Worm (Caenorhabditis elegans): ENCODE data around the gene srh-38.

ce11 chrV:2903227-2903626 lies 19.3 kb downstream of the srh-38 start, which contains the start of gene C31B8.7:
- no peak for TF ChIP-seq madf-3 (GFP tag; IDR thresholded peaks at IDR 0.05)
- no peak for TF ChIP-seq ztf-26 (tag; optimal IDR thresholded peaks at IDR 0.05)
